Worm (Caenorhabditis elegans) whole organism, early embryonic: ENCODE measurements around the gene saps-1.

Experiments used
- B0310.2 ChIP-seq: sonication (generic microtip); optimal IDR thresholded peaks from 2 replicates; lab custom pipeline; 2016; ENCODE audit warnings: mild to moderate bottlenecking, missing genetic modification characterization, missing compliant biosample characterization
- F13C5.2 ChIP-seq: sonication (generic microtip); optimal IDR thresholded peaks from 2 replicates; lab custom pipeline; 2017; ENCODE audit warnings: mild to moderate bottlenecking, missing genetic modification characterization, inconsistent platforms, missing compliant biosample characterization
- ama-1 ChIP-seq: fragments of 150-350 bp; optimal IDR thresholded peaks from 2 replicates; lab custom pipeline; 2014
- ceh-36 ChIP-seq: sonication (generic microtip); optimal IDR thresholded peaks from 2 replicates; lab custom pipeline; 2016; ENCODE audit warnings: missing genetic modification characterization, inconsistent platforms, missing compliant biosample characterization
- ets-7 ChIP-seq: sonication (generic microtip); optimal IDR thresholded peaks from 2 replicates; lab custom pipeline; 2016; ENCODE audit warnings: missing genotype, missing genetic modification characterization, missing compliant biosample characterization
- flt-1 ChIP-seq: fragments of 200-800 bp; sonication (Bioruptor generic); IDR thresholded peaks from 2 replicates; pipeline ENCODE4 v1.3.6; 2022; ENCODE audit warnings: missing genetic modification characterization, missing compliant biosample characterization
- hmg-4 ChIP-seq: fragments of 200-800 bp; sonication (Bioruptor generic); optimal IDR thresholded peaks from 2 replicates; lab custom pipeline; 2018; ENCODE audit warnings: mild to moderate bottlenecking, missing genetic modification characterization, missing compliant biosample characterization
- hnd-1 ChIP-seq: sonication (generic microtip); optimal IDR thresholded peaks from 2 replicates; lab custom pipeline; 2016; ENCODE audit warnings: missing genetic modification characterization, missing compliant biosample characterization
- scrt-1 ChIP-seq: fragments of 200-800 bp; sonication (Bioruptor generic); IDR thresholded peaks from 2 replicates; pipeline ENCODE4 v1.3.6; 2022; ENCODE audit warnings: missing genetic modification characterization, missing compliant biosample characterization
- sea-1 ChIP-seq: fragments of 200-800 bp; sonication (Bioruptor generic); conservative IDR thresholded peaks from 2 replicates; pipeline ENCODE4 v1.3.6; 2022; ENCODE audit warnings: missing genetic modification characterization, missing compliant biosample characterization
- tbx-11 ChIP-seq: fragments of 200-800 bp; sonication (Bioruptor generic); IDR thresholded peaks from 2 replicates; pipeline ENCODE4 v1.3.6; 2022; ENCODE audit warnings: missing genetic modification characterization, missing compliant biosample characterization
- tbx-37 ChIP-seq: fragments of 200-800 bp; sonication (Bioruptor generic); conservative IDR thresholded peaks from 2 replicates; pipeline ENCODE4 v1.3.6; 2022; ENCODE audit warnings: missing genetic modification reagents, missing genetic modification characterization, missing compliant biosample characterization

DNA sequence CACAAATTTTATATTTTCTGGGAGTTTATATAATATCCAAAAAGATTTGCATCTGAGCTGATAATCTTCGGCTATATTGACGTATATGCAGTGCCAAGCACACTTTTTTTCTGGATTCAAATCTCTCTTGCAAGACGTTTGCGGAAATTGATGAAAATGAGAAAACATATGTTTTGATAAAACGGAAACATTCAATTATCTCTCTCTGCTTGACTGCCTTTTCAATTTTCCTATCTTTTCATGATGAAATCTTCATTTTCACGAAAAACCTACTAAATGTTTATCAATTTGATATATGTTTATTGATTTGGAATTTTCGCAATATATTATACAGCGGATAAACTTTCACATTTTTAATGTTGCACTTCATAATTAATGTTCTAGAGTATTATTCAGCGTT lies 10.5 kb downstream of the saps-1 start:
- no peak for TF ChIP-seq ama-1 (lab: Kevin White, UChicago)
- TF ChIP-seq flt-1 (GFP tag; lab: Robert Waterston, UW), result no peak
- TF ChIP-seq ceh-36 (tag; lab: Kevin White, UChicago), result no peak
- no peak for TF ChIP-seq F13C5.2
- no peak for TF ChIP-seq hnd-1
- TF ChIP-seq ets-7, result no peak
- TF ChIP-seq hmg-4 (GFP tag; lab: Kevin White, UChicago), result no peak
- TF ChIP-seq sea-1, result no peak
- TF ChIP-seq B0310.2, result no peak
- TF ChIP-seq tbx-37, result no peak
- TF ChIP-seq tbx-11 (GFP tag; lab: Robert Waterston, UW), result no peak
- no peak for TF ChIP-seq scrt-1
